Worm (Caenorhabditis elegans) whole organism, L4 larva: ENCODE measurements around the gene emb-9.
A peak's percentile ranks its signal among the peaks of the same experiment; 100 is the strongest.

Experiments used
- F26F4.8 ChIP-seq: fragments of 200-800 bp; sonication (Bioruptor generic); conservative IDR thresholded peaks from 2 replicates; pipeline ENCODE4 v1.3.6; 2022; ENCODE audit warnings: missing genetic modification characterization, missing compliant biosample characterization
- T20F7.1 ChIP-seq: fragments of 200-800 bp; sonication (Bioruptor generic); optimal IDR thresholded peaks from 2 replicates; lab custom pipeline; 2018; ENCODE audit warnings: mild to moderate bottlenecking, missing genetic modification characterization, missing compliant biosample characterization
- ZK546.5 ChIP-seq, 2 experiments: sonication (generic microtip); optimal IDR thresholded peaks; 2 replicates each; lab custom pipeline; 2017; ENCODE audit warnings: missing biosample characterization in 2 of 2, missing genetic modification characterization in 2 of 2
- arid-1 ChIP-seq: fragments of 200-800 bp; sonication (Bioruptor generic); conservative IDR thresholded peaks from 2 replicates; pipeline ENCODE4 v1.3.6; 2022; ENCODE audit warnings: missing genetic modification reagents, missing genetic modification characterization, missing compliant biosample characterization
- ctbp-1 ChIP-seq: fragments of 200-800 bp; sonication (Bioruptor generic); IDR thresholded peaks from 2 replicates; pipeline ENCODE4 v1.3.6; 2022; ENCODE audit warnings: missing genetic modification reagents, missing genetic modification characterization, missing compliant biosample characterization
- daf-12 ChIP-seq: fragments of 150-350 bp; optimal IDR thresholded peaks from 2 replicates; lab custom pipeline; 2014; ENCODE audit warnings: missing biosample characterization, missing genetic modification reagents, missing genetic modification characterization
- daf-16 ChIP-seq, 3 experiments: sonication (generic microtip); optimal IDR thresholded peaks; 2 replicates each; lab custom pipeline; 2016 to 2017; ENCODE audit warnings: missing genetic modification characterization in 3 of 3, missing genetic modification reagents in 3 of 3, mild to moderate bottlenecking in 2 of 3, missing compliant biosample characterization in 2 of 3, missing biosample characterization in 1 of 3, moderate library complexity in 1 of 3
- daf-19 ChIP-seq: fragments of 200-800 bp; sonication (Bioruptor generic); conservative IDR thresholded peaks from 2 replicates; pipeline ENCODE4 v1.3.6; 2022; ENCODE audit warnings: missing genetic modification characterization, missing compliant biosample characterization
- dmd-6 ChIP-seq: fragments of 200-800 bp; sonication (Bioruptor generic); IDR thresholded peaks from 2 replicates; pipeline ENCODE4 v1.3.6; 2022; ENCODE audit warnings: missing genetic modification reagents, missing genetic modification characterization, missing compliant biosample characterization
- dve-1 ChIP-seq: sonication (generic microtip); optimal IDR thresholded peaks from 2 replicates; lab custom pipeline; 2017; ENCODE audit warnings: antibody characterized with exemption, mild to moderate bottlenecking, missing genetic modification characterization, missing compliant biosample characterization; ENCODE audit not compliant: insufficient read depth
- egl-43 ChIP-seq: fragments of 200-800 bp; sonication (Bioruptor generic); IDR thresholded peaks from 2 replicates; pipeline ENCODE4 v1.3.6; 2022; ENCODE audit warnings: missing genetic modification reagents, missing genetic modification characterization, missing compliant biosample characterization
- gei-8 ChIP-seq: fragments of 200-800 bp; sonication (Bioruptor generic); optimal IDR thresholded peaks from 2 replicates; lab custom pipeline; 2018; ENCODE audit warnings: mild to moderate bottlenecking, missing genetic modification characterization, missing compliant biosample characterization
- hlh-11 ChIP-seq: fragments of 200-800 bp; sonication (Bioruptor generic); optimal IDR thresholded peaks from 2 replicates; lab custom pipeline; 2018; ENCODE audit warnings: mild to moderate bottlenecking, missing genetic modification characterization, missing compliant biosample characterization
- hlh-30 ChIP-seq: sonication (generic microtip); optimal IDR thresholded peaks from 2 replicates; lab custom pipeline; 2017; ENCODE audit warnings: antibody characterized with exemption, mild to moderate bottlenecking, missing genetic modification characterization, missing compliant biosample characterization; ENCODE audit not compliant: insufficient read depth
- lin-1 ChIP-seq: fragments of 200-800 bp; sonication (Bioruptor generic); IDR thresholded peaks from 2 replicates; pipeline ENCODE4 v1.3.6; 2022; ENCODE audit warnings: missing genetic modification reagents, missing genetic modification characterization, missing compliant biosample characterization
- lin-13 ChIP-seq: fragments of 150-350 bp; optimal IDR thresholded peaks from 2 replicates; lab custom pipeline; 2014; ENCODE audit warnings: missing biosample characterization, missing genetic modification reagents, missing genetic modification characterization
- lin-38 ChIP-seq: fragments of 200-800 bp; sonication (Bioruptor generic); IDR thresholded peaks from 2 replicates; pipeline ENCODE4 v1.3.6; 2022; ENCODE audit warnings: missing genetic modification reagents, missing genetic modification characterization, missing compliant biosample characterization
- lsy-2 ChIP-seq, 2 experiments: fragments of 150-350 bp in 1 of 2; sonication (generic microtip) in 1 of 2; optimal IDR thresholded peaks; 2 replicates each; lab custom pipeline; 2014 to 2017; ENCODE audit warnings: missing biosample characterization in 2 of 2, missing genetic modification characterization in 2 of 2
- madf-9 ChIP-seq: fragments of 200-800 bp; sonication (Bioruptor generic); conservative IDR thresholded peaks from 2 replicates; pipeline ENCODE4 v1.3.6; 2022; ENCODE audit warnings: missing genetic modification reagents, missing genetic modification characterization, missing compliant biosample characterization
- mdl-1 ChIP-seq, 2 experiments: fragments of 150-350 bp in 1 of 2; sonication (generic microtip) in 1 of 2; optimal IDR thresholded peaks; 2 replicates each; lab custom pipeline; 2014 to 2017; ENCODE audit warnings: missing biosample characterization in 2 of 2, missing genetic modification characterization in 2 of 2
- mxl-2 ChIP-seq: fragments of 200-800 bp; sonication (Bioruptor generic); conservative IDR thresholded peaks from 2 replicates; pipeline ENCODE4 v1.3.6; 2022; ENCODE audit warnings: missing genetic modification reagents, missing genetic modification characterization, missing compliant biosample characterization
- mxl-3 ChIP-seq: fragments of 200-800 bp; sonication (Bioruptor generic); optimal IDR thresholded peaks from 2 replicates; lab custom pipeline; 2018; ENCODE audit warnings: mild to moderate bottlenecking, missing genetic modification characterization, missing compliant biosample characterization
- nhr-102 ChIP-seq: sonication (generic microtip); optimal IDR thresholded peaks from 2 replicates; lab custom pipeline; 2016; ENCODE audit warnings: mild to moderate bottlenecking, missing genetic modification characterization, moderate library complexity, missing compliant biosample characterization
- nhr-111 ChIP-seq: fragments of 200-800 bp; sonication (Bioruptor generic); optimal IDR thresholded peaks from 2 replicates; lab custom pipeline; 2018; ENCODE audit warnings: mild to moderate bottlenecking, missing genetic modification characterization, missing compliant biosample characterization
- nhr-28 ChIP-seq: fragments of 150-350 bp; optimal IDR thresholded peaks from 2 replicates; lab custom pipeline; 2014; ENCODE audit warnings: missing biosample characterization, missing genetic modification characterization
- nhr-41 ChIP-seq: fragments of 200-800 bp; sonication (Bioruptor generic); IDR thresholded peaks from 2 replicates; pipeline ENCODE4 v1.3.6; 2022; ENCODE audit warnings: missing genetic modification reagents, missing genetic modification characterization, missing compliant biosample characterization
- nhr-48 ChIP-seq: sonication (generic microtip); optimal IDR thresholded peaks from 2 replicates; lab custom pipeline; 2016; ENCODE audit warnings: mild to moderate bottlenecking, missing genetic modification characterization, missing compliant biosample characterization
- nhr-77 ChIP-seq: fragments of 150-350 bp; optimal IDR thresholded peaks from 2 replicates; lab custom pipeline; 2014; ENCODE audit warnings: missing biosample characterization, missing genetic modification characterization
- php-3 ChIP-seq: fragments of 200-800 bp; sonication (Bioruptor generic); IDR thresholded peaks from 2 replicates; pipeline ENCODE4 v1.3.6; 2022; ENCODE audit warnings: missing genetic modification reagents, missing genetic modification characterization, missing compliant biosample characterization
- pqm-1 ChIP-seq: sonication (generic microtip); optimal IDR thresholded peaks from 2 replicates; lab custom pipeline; 2017; ENCODE audit warnings: missing biosample characterization, missing genetic modification characterization
- rbr-2 ChIP-seq: sonication (generic microtip); optimal IDR thresholded peaks from 2 replicates; lab custom pipeline; 2016; ENCODE audit warnings: missing genotype, missing genetic modification characterization, missing compliant biosample characterization
- saeg-2 ChIP-seq: fragments of 200-800 bp; sonication (Bioruptor generic); IDR thresholded peaks from 2 replicates; pipeline ENCODE4 v1.3.6; 2022; ENCODE audit warnings: missing genetic modification reagents, missing genetic modification characterization, missing compliant biosample characterization
- tra-1 ChIP-seq: fragments of 200-800 bp; sonication (Bioruptor generic); IDR thresholded peaks from 2 replicates; pipeline ENCODE4 v1.3.6; 2022; ENCODE audit warnings: missing genetic modification reagents, missing genetic modification characterization, missing compliant biosample characterization
- unc-62 ChIP-seq, 3 experiments: fragments of 150-350 bp in 1 of 3; sonication (generic microtip); optimal IDR thresholded peaks in 2 of 3; peaks in 1 of 3; 1 replicate in 1 of 3; 2 replicates in 2 of 3; lab custom pipeline; 2014 to 2017; ENCODE audit warnings: missing biosample characterization in 3 of 3, missing genetic modification characterization in 3 of 3, missing genetic modification reagents in 3 of 3, missing genotype in 1 of 3
- zfp-2 ChIP-seq: sonication (generic microtip); optimal IDR thresholded peaks from 2 replicates; lab custom pipeline; 2016; ENCODE audit warnings: mild to moderate bottlenecking, missing genetic modification characterization, missing compliant biosample characterization
- ztf-11 ChIP-seq: fragments of 150-350 bp; optimal IDR thresholded peaks from 2 replicates; lab custom pipeline; 2014; ENCODE audit warnings: missing biosample characterization, missing genetic modification characterization

Gene emb-9

DNA sequence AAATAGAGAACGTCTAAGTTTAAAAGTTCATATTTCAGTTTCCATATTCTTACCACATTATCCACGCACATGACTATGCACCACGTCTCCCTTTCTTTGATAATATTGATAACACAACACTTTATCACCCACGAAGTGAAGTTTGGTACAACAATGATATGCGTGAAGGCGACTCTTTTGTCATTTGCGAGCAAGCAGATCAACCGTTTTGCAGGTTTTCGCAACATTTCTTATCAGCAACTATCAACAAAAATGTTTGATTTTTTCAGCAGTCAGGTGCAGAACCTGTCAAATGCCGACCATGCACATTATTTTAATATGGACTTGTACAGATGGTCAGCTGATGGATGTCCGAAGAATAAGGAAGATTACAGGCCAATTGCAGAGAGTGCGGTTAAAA lies 17.7 kb downstream of the emb-9 start:
- TF ChIP-seq dmd-6 (GFP tag; lab: Robert Waterston, UW) (peak; percentile 97), saeg-2 (GFP tag; lab: Robert Waterston, UW) (peak; percentile 90), php-3 (peak; percentile 75), unc-62 (GFP tag; optimal IDR thresholded peaks at IDR 0.05 in 1 of 2; lab: Kevin White, UChicago) (peak; percentile 8 to 69), unc-62 (tag; optimal IDR thresholded peaks at IDR 0.05; lab: Kevin White, UChicago) (no peak), dve-1 (tag; lab: Kevin White, UChicago) (peak; percentile 91), ztf-11 (tag; lab: Kevin White, UChicago) (no peak), nhr-28 (tag; lab: Kevin White, UChicago) (peak; percentile 88), T20F7.1 (GFP tag; lab: Kevin White, UChicago) (no peak), gei-8 (GFP tag; lab: Kevin White, UChicago) (peak; percentile 70), nhr-102 (tag; lab: Kevin White, UChicago) (peak; percentile 2), madf-9 (GFP tag; lab: Robert Waterston, UW) (no peak), lin-1 (GFP tag; lab: Robert Waterston, UW) (peak; percentile 74), mxl-3 (GFP tag; lab: Kevin White, UChicago) (peak; percentile 63), lin-38 (no peak), tra-1 (GFP tag; lab: Robert Waterston, UW) (peak; percentile 75), mdl-1 (tag; optimal IDR thresholded peaks at IDR 0.05; lab: Kevin White, UChicago) (peak in 1 of 2 experiments; percentile 63), nhr-48 (tag; lab: Kevin White, UChicago) (peak; percentile 81), hlh-30 (tag; lab: Kevin White, UChicago) (peak; percentile 55), daf-16 (GFP tag; optimal IDR thresholded peaks at IDR 0.05; lab: Kevin White, UChicago) (peak in 1 of 2 experiments; percentile 48), daf-16 (tag; optimal IDR thresholded peaks at IDR 0.05; lab: Kevin White, UChicago) (peak; percentile 69), daf-12 (tag; lab: Kevin White, UChicago) (no peak), hlh-11 (tag; lab: Kevin White, UChicago) (peak; percentile 92), pqm-1 (peak; percentile 96), egl-43 (GFP tag; lab: Robert Waterston, UW) (no peak), nhr-77 (tag; lab: Kevin White, UChicago) (peak; percentile 72), ctbp-1 (GFP tag; lab: Robert Waterston, UW) (no peak), nhr-41 (GFP tag; lab: Robert Waterston, UW) (peak; percentile 46; the same call in 1 of the 2 replicates)

DNA sequence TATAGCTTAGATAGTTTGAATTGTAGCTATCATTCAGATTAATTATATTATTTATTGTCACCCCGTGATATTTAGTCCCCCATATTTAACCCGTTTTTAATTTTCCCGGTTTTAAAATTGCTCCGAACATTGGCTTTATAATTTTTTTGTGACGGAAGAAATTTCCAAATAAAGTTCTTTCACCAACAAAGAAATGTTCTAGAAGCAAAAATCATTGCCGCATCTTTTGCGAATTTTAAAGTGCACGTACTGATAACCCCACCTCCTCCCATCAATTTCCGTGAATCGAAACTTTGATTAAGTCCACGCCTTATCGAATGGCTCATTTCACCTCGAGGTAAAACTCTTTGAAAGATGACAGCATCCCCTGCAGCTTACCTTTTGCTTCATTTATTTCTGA lies 19.5 kb downstream of the emb-9 start, which contains the start of gene C40H1.7:
Gene C40H1.7, plus strand, starts transcription at position 301 of the 400 bp plus-strand sequence.
- TF ChIP-seq saeg-2 (GFP tag; lab: Robert Waterston, UW) (no peak), nhr-102 (tag; lab: Kevin White, UChicago) (no peak), rbr-2 (tag; lab: Kevin White, UChicago) (no peak), dmd-6 (GFP tag; lab: Robert Waterston, UW) (peak; percentile 39; the same call in 1 of the 2 replicates), daf-19 (GFP tag; lab: Robert Waterston, UW) (no peak), lin-13 (GFP tag; lab: Kevin White, UChicago) (no peak), daf-16 (GFP tag; optimal IDR thresholded peaks at IDR 0.05; lab: Kevin White, UChicago) (no peak), daf-16 (tag; optimal IDR thresholded peaks at IDR 0.05; lab: Kevin White, UChicago) (peak; percentile 4), zfp-2 (tag; lab: Kevin White, UChicago) (no peak), ZK546.5 (tag; optimal IDR thresholded peaks at IDR 0.05; lab: Kevin White, UChicago) (no peak), lsy-2 (tag; optimal IDR thresholded peaks at IDR 0.05; lab: Kevin White, UChicago) (no peak)

DNA sequence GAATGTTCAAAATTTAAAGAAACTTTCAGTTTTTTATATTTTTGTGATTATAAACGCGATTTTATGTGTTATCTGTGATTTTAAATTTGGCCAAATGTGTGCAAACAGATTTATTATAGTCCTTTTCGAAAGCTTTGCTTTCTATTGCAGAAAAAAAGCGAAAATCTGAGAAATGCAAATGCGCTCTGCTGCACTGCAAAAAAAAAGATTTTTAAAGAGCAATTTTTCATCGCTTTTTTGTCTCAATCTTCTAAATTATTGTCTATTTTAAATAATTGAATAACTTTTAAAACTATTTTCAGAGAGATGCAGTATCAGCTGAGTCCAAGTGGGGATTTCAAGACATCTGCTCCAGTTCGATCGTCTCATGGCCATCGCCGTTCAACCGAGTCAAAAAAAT lies 22.2 kb downstream of the emb-9 start, which contains the start of gene cpb-1:
Gene cpb-1, plus strand, starts transcription at position 301 of the 400 bp plus-strand sequence.
- TF ChIP-seq arid-1 (GFP tag; lab: Robert Waterston, UW) (no peak), nhr-111 (GFP tag; lab: Kevin White, UChicago) (no peak), F26F4.8 (GFP tag; lab: Robert Waterston, UW) (no peak), rbr-2 (tag; lab: Kevin White, UChicago) (no peak), unc-62 (GFP tag; optimal IDR thresholded peaks at IDR 0.05 in 1 of 2; lab: Kevin White, UChicago) (peak in 1 of 2 experiments; percentile 20), unc-62 (tag; optimal IDR thresholded peaks at IDR 0.05; lab: Kevin White, UChicago) (no peak), mxl-2 (GFP tag; lab: Robert Waterston, UW) (no peak)
